Fruit fly (Drosophila melanogaster) whole organism, adult: ENCODE data around the gene hec.

Experiments
- CG11617 ChIP-seq: fragments of 200-800 bp; sonication (Bioruptor generic); optimal IDR thresholded peaks from 2 replicates; lab custom pipeline; 2017; ENCODE audit warnings: mild to moderate bottlenecking, missing biosample characterization, missing genetic modification reagents, missing genetic modification characterization
- CG12768 ChIP-seq: fragments of 200-800 bp; sonication (Bioruptor generic); optimal IDR thresholded peaks from 2 replicates; lab custom pipeline; 2017; ENCODE audit warnings: missing biosample characterization, missing genetic modification characterization, mild to moderate bottlenecking, moderate library complexity, missing genetic modification reagents
- CG14711 ChIP-seq: fragments of 200-800 bp; sonication (Bioruptor generic); optimal IDR thresholded peaks from 2 replicates; lab custom pipeline; 2018; ENCODE audit warnings: missing biosample characterization, mild to moderate bottlenecking, missing genetic modification characterization, moderate library complexity
- CG1620 ChIP-seq: fragments of 200-800 bp; sonication (Bioruptor generic); optimal IDR thresholded peaks from 2 replicates; lab custom pipeline; 2016; ENCODE audit warnings: missing biosample characterization, missing genetic modification characterization
- CG33017 ChIP-seq: fragments of 200-800 bp; sonication (Bioruptor generic); optimal IDR thresholded peaks from 2 replicates; lab custom pipeline; 2018; ENCODE audit warnings: missing biosample characterization, mild to moderate bottlenecking, missing genetic modification characterization, moderate library complexity
- CG5204 ChIP-seq: fragments of 200-800 bp; sonication (Bioruptor generic); optimal IDR thresholded peaks from 2 replicates; lab custom pipeline; 2016; ENCODE audit warnings: missing biosample characterization, missing genetic modification characterization
- CG7045 ChIP-seq: fragments of 200-800 bp; sonication (Bioruptor generic); optimal IDR thresholded peaks from 2 replicates; lab custom pipeline; 2017; ENCODE audit warnings: missing biosample characterization, mild to moderate bottlenecking, missing genetic modification characterization
- CG7101 ChIP-seq: fragments of 200-800 bp; sonication (Bioruptor generic); optimal IDR thresholded peaks from 2 replicates; lab custom pipeline; 2018; ENCODE audit warnings: missing biosample characterization, mild to moderate bottlenecking, missing genetic modification characterization, moderate library complexity
- Clk ChIP-seq: fragments of 200-800 bp; sonication (Bioruptor generic); optimal IDR thresholded peaks from 2 replicates; lab custom pipeline; 2017; ENCODE audit warnings: missing biosample characterization, missing genetic modification characterization
- Crg-1 ChIP-seq: fragments of 200-800 bp; sonication (Bioruptor generic); optimal IDR thresholded peaks from 2 replicates; lab custom pipeline; 2016; ENCODE audit warnings: missing biosample characterization, missing genetic modification characterization
- Hr96 ChIP-seq: fragments of 200-800 bp; sonication (Bioruptor generic); optimal IDR thresholded peaks from 2 replicates; lab custom pipeline; 2016; ENCODE audit warnings: missing biosample characterization, missing genetic modification characterization
- Mnt ChIP-seq: fragments of 200-800 bp; sonication (Bioruptor generic); optimal IDR thresholded peaks from 2 replicates; lab custom pipeline; 2016; ENCODE audit warnings: missing biosample characterization, mild to moderate bottlenecking, missing genetic modification characterization
- bab1 ChIP-seq: fragments of 200-800 bp; sonication (Bioruptor generic); optimal IDR thresholded peaks from 3 replicates; lab custom pipeline; 2019; ENCODE audit warnings: missing biosample characterization, mild to moderate bottlenecking, missing genetic modification characterization, moderate library complexity
- cic ChIP-seq: fragments of 200-800 bp; sonication (Bioruptor generic); optimal IDR thresholded peaks from 2 replicates; lab custom pipeline; 2017; ENCODE audit warnings: missing biosample characterization, mild to moderate bottlenecking, missing genetic modification characterization, moderate library complexity
- cnc ChIP-seq, 2 experiments: fragments of >200 bp; optimal IDR thresholded peaks; 2 replicates each; lab custom pipeline; 2017
- kay ChIP-seq: fragments of 200-800 bp; sonication (Bioruptor generic); peaks from one replicate; lab custom pipeline; 2016; ENCODE audit warnings: missing biosample characterization, missing genetic modification characterization, borderline replicate concordance
- ovo ChIP-seq: fragments of 200-800 bp; sonication (Bioruptor generic); optimal IDR thresholded peaks from 2 replicates; lab custom pipeline; 2016; ENCODE audit warnings: missing biosample characterization, missing genetic modification characterization
- pad ChIP-seq: fragments of 200-800 bp; sonication (Bioruptor generic); optimal IDR thresholded peaks from 3 replicates; lab custom pipeline; 2017; ENCODE audit warnings: missing biosample characterization, missing genetic modification characterization, mild to moderate bottlenecking, moderate library complexity, missing genetic modification reagents
- tj ChIP-seq: fragments of 200-800 bp; sonication (Bioruptor generic); optimal IDR thresholded peaks from 3 replicates; lab custom pipeline; 2017; ENCODE audit warnings: missing biosample characterization, mild to moderate bottlenecking, missing genetic modification characterization, moderate library complexity
- toe ChIP-seq: fragments of 200-800 bp; sonication (Bioruptor generic); optimal IDR thresholded peaks from 2 replicates; lab custom pipeline; 2016; ENCODE audit warnings: missing biosample characterization, missing genetic modification characterization

hec gene

dm6 chrX:12905901-12906689 is 51.2 kb downstream of the hec start, which contains the start of gene CG4404:
CG4404 (minus strand) TSS chrX:12906018.
- TF ChIP-seq cnc (optimal IDR thresholded peaks at IDR 0.05; lab: Kevin White, UChicago): peak in 1 of 2 experiments; percentile 62
- TF ChIP-seq CG11617 (GFP tag; lab: Kevin White, UChicago): peak; percentile 36
- no peak for TF ChIP-seq CG12768 (GFP tag; lab: Kevin White, UChicago)
- no peak for TF ChIP-seq pad (GFP tag; lab: Kevin White, UChicago)
- peak; percentile 14 for TF ChIP-seq CG1620
- peak; percentile 13 for TF ChIP-seq CG7101 (tag; lab: Kevin White, UChicago)
- TF ChIP-seq toe (GFP tag; lab: Kevin White, UChicago): peak; percentile 29
- TF ChIP-seq tj (GFP tag; lab: Kevin White, UChicago): peak; percentile 96

dm6 chrX:12905014-12905900 is 52.0 kb downstream of the hec start:
- peak; percentile 97 for TF ChIP-seq ovo (GFP tag; lab: Kevin White, UChicago)
- no peak for TF ChIP-seq Clk (GFP tag; lab: Kevin White, UChicago)
- no peak for TF ChIP-seq CG11617 (GFP tag; lab: Kevin White, UChicago)
- TF ChIP-seq CG12768 (GFP tag; lab: Kevin White, UChicago): no peak
- peak; percentile 52 for TF ChIP-seq bab1 (GFP tag; lab: Kevin White, UChicago)
- no peak for TF ChIP-seq toe (GFP tag; lab: Kevin White, UChicago)
- no peak for TF ChIP-seq Crg-1 (GFP tag; lab: Kevin White, UChicago)
- peak; percentile 46 for TF ChIP-seq CG14711
- TF ChIP-seq tj (GFP tag; lab: Kevin White, UChicago): no peak
- no peak for TF ChIP-seq CG5204
- TF ChIP-seq Mnt (GFP tag; lab: Kevin White, UChicago): peak; percentile 91
- no peak for TF ChIP-seq kay (GFP tag; lab: Kevin White, UChicago)
- no peak for TF ChIP-seq CG1620
- TF ChIP-seq CG7101 (tag; lab: Kevin White, UChicago): peak; percentile 60
- peak; percentile 7 for TF ChIP-seq cic (GFP tag; lab: Kevin White, UChicago)
- TF ChIP-seq pad (GFP tag; lab: Kevin White, UChicago): peak; percentile 49
- TF ChIP-seq CG7045: no peak
- no peak for TF ChIP-seq cnc (optimal IDR thresholded peaks at IDR 0.05; lab: Kevin White, UChicago)
- no peak for TF ChIP-seq Hr96 (GFP tag; lab: Kevin White, UChicago)
- TF ChIP-seq CG33017: peak; percentile 33

- TF ChIP-seq Clk (GFP tag; lab: Kevin White, UChicago) (no peak), bab1 (GFP tag; lab: Kevin White, UChicago) (peak; percentile 58), CG12768 (GFP tag; lab: Kevin White, UChicago) (peak; percentile 20), Mnt (GFP tag; lab: Kevin White, UChicago) (peak; percentile 96), CG7045 (no peak), tj (GFP tag; lab: Kevin White, UChicago) (peak; percentile 86), CG11617 (GFP tag; lab: Kevin White, UChicago) (peak; percentile 13), kay (GFP tag; lab: Kevin White, UChicago) (no peak), CG1620 (no peak), ovo (GFP tag; lab: Kevin White, UChicago) (no peak), cic (GFP tag; lab: Kevin White, UChicago) (peak; percentile 41), Hr96 (GFP tag; lab: Kevin White, UChicago) (no peak), CG7101 (tag; lab: Kevin White, UChicago) (no peak), CG33017 (no peak), CG5204 (no peak), pad (GFP tag; lab: Kevin White, UChicago) (peak; percentile 10), CG14711 (no peak)
Measured at dm6 chrX:12903099-12903616, 54.1 kb downstream of the hec start, which contains the start of gene Flad1. Flad1 (minus strand) TSS chrX:12903516.

dm6 chrX:12900718-12901442 is 56.4 kb downstream of the hec start, which contains the start of gene Coq8:
Coq8 (minus strand) TSS chrX:12901114.
- no peak for TF ChIP-seq kay (GFP tag; lab: Kevin White, UChicago)
- TF ChIP-seq tj (GFP tag; lab: Kevin White, UChicago): peak; percentile 18
- peak; percentile 55 for TF ChIP-seq bab1 (GFP tag; lab: Kevin White, UChicago)
